Worm (Caenorhabditis elegans): ENCODE measurements around the gene ZK721.4.
"Not testable (repeated sequence)": the region's sequence is repeated elsewhere in the genome, so short reads cannot be mapped to it uniquely, and the experiment has no call there.

The ZK721.4 gene

ce11 chrX:8778558-8778957, at the start of gene ZK721.4:
TSS of gene ZK721.4 (plus strand) at chrX:8778858.
- TF ChIP-seq ceh-31 (tag; optimal IDR thresholded peaks at IDR 0.05) (no peak), F13H6.1 (tag; optimal IDR thresholded peaks at IDR 0.05) (no peak), ref-2 (tag; optimal IDR thresholded peaks at IDR 0.05) (no peak), elt-4 (tag; optimal IDR thresholded peaks at IDR 0.05) (no peak), eyg-1 (tag; optimal IDR thresholded peaks at IDR 0.05) (no peak), pat-9 (tag; optimal IDR thresholded peaks at IDR 0.05) (no peak), ceh-9 (tag; optimal IDR thresholded peaks at IDR 0.05) (no peak), gmeb-2 (tag; optimal IDR thresholded peaks at IDR 0.05) (no peak), C38D4.7 (GFP tag; optimal IDR thresholded peaks at IDR 0.05) (no peak), hlh-30 (tag; optimal IDR thresholded peaks at IDR 0.05; ENCODE audit: insufficient read depth) (no peak), unc-86 (tag; optimal IDR thresholded peaks at IDR 0.05) (no peak), tbx-7 (tag; optimal IDR thresholded peaks at IDR 0.05) (no peak), ama-1 (optimal IDR thresholded peaks at IDR 0.05) (no peak), odd-2 (tag; optimal IDR thresholded peaks at IDR 0.05) (no peak), hlh-6 (tag; optimal IDR thresholded peaks at IDR 0.05) (no peak), hlh-13 (GFP tag; optimal IDR thresholded peaks at IDR 0.05) (no peak), ceh-30 (tag; optimal IDR thresholded peaks at IDR 0.05) (no peak), ttx-3 (tag; optimal IDR thresholded peaks at IDR 0.05) (no peak), ceh-2 (tag; optimal IDR thresholded peaks at IDR 0.05) (no peak), npax-4 (tag; optimal IDR thresholded peaks at IDR 0.05) (no peak)

ce11 chrX:8731822-8732221, 46.8 kb upstream of the ZK721.4 start, which contains the start of gene M02D8.6:
TSS of gene M02D8.6 (minus strand) at chrX:8731922.
- not testable (repeated sequence) for TF ChIP-seq elt-4 (tag; optimal IDR thresholded peaks at IDR 0.05); unc-3 (GFP tag; conservative IDR thresholded peaks at IDR 0.05); unc-3 (tag; optimal IDR thresholded peaks at IDR 0.05); pax-1 (tag; optimal IDR thresholded peaks at IDR 0.05)

- TF ChIP-seq pat-9 (tag; optimal IDR thresholded peaks at IDR 0.05) (no peak), lin-11 (tag; optimal IDR thresholded peaks at IDR 0.05) (no peak), pha-2 (tag; optimal IDR thresholded peaks at IDR 0.05) (no peak), fkh-10 (GFP tag; optimal IDR thresholded peaks at IDR 0.05) (no peak), Y22D7AL.16 (tag; optimal IDR thresholded peaks at IDR 0.05) (no peak), C08G9.2 (tag; optimal IDR thresholded peaks at IDR 0.05) (no peak), unc-42 (tag; optimal IDR thresholded peaks at IDR 0.05) (peak; percentile 2), ama-1 (optimal IDR thresholded peaks at IDR 0.05) (no peak), unc-55 (GFP tag; optimal IDR thresholded peaks at IDR 0.05) (peak; percentile 87), T23F11.4 (GFP tag; optimal IDR thresholded peaks at IDR 0.05) (no peak), nhr-11 (tag; optimal IDR thresholded peaks at IDR 0.05) (no peak), ceh-22 (tag; optimal IDR thresholded peaks at IDR 0.05) (no peak), pax-1 (tag; optimal IDR thresholded peaks at IDR 0.05) (no peak), ceh-18 (tag; optimal IDR thresholded peaks at IDR 0.05) (no peak), sox-2 (GFP tag; IDR thresholded peaks at IDR 0.05) (no peak), zip-5 (tag; optimal IDR thresholded peaks at IDR 0.05) (no peak), tbx-2 (tag; optimal IDR thresholded peaks at IDR 0.05) (no peak), unc-86 (tag; optimal IDR thresholded peaks at IDR 0.05) (peak; percentile 53), lim-6 (tag; optimal IDR thresholded peaks at IDR 0.05) (no peak), syd-9 (tag; optimal IDR thresholded peaks at IDR 0.05) (no peak), unc-3 (GFP tag; conservative IDR thresholded peaks at IDR 0.05) (no peak), unc-3 (tag; optimal IDR thresholded peaks at IDR 0.05) (no peak), hlh-15 (tag; optimal IDR thresholded peaks at IDR 0.05) (no peak), ceh-9 (tag; optimal IDR thresholded peaks at IDR 0.05) (no peak), ceh-6 (GFP tag; optimal IDR thresholded peaks at IDR 0.05) (no peak), hlh-13 (GFP tag; optimal IDR thresholded peaks at IDR 0.05) (no peak), ceh-31 (tag; optimal IDR thresholded peaks at IDR 0.05) (peak; percentile 50), ceh-34 (tag; optimal IDR thresholded peaks at IDR 0.05) (peak; percentile 8), nhr-232 (tag; optimal IDR thresholded peaks at IDR 0.05) (no peak), hlh-8 (tag; optimal IDR thresholded peaks at IDR 0.05) (no peak), ztf-16 (tag; optimal IDR thresholded peaks at IDR 0.05) (no peak), K02D7.2 (tag; optimal IDR thresholded peaks at IDR 0.05) (no peak), dmd-4 (tag; optimal IDR thresholded peaks at IDR 0.05; ENCODE audit: borderline replicate concordance) (no peak), rnt-1 (tag; optimal IDR thresholded peaks at IDR 0.05) (no peak), ceh-2 (tag; optimal IDR thresholded peaks at IDR 0.05) (no peak), ref-2 (tag; optimal IDR thresholded peaks at IDR 0.05) (peak; percentile 60), pha-4 (tag; optimal IDR thresholded peaks at IDR 0.05) (peak; percentile 22)
These were observed 41.6 kb upstream of the ZK721.4 start, which contains the start of gene M02D8.3 for ce11 chrX:8736965-8737464. TSS of gene M02D8.3 (minus strand) at chrX:8737015.
